Worm (Caenorhabditis elegans) whole organism, early embryonic: ENCODE measurements around the gene C29E4.17.

Experiments
- B0310.2 ChIP-seq: sonication (generic microtip); optimal IDR thresholded peaks from 2 replicates; lab custom pipeline; 2016; ENCODE audit warnings: mild to moderate bottlenecking, missing genetic modification characterization, missing compliant biosample characterization
- F13C5.2 ChIP-seq: sonication (generic microtip); optimal IDR thresholded peaks from 2 replicates; lab custom pipeline; 2017; ENCODE audit warnings: mild to moderate bottlenecking, missing genetic modification characterization, inconsistent platforms, missing compliant biosample characterization
- aly-1 ChIP-seq: sonication (generic microtip); optimal IDR thresholded peaks from 2 replicates; lab custom pipeline; 2016; ENCODE audit warnings: missing genetic modification characterization, missing compliant biosample characterization
- ama-1 ChIP-seq: fragments of 150-350 bp; optimal IDR thresholded peaks from 2 replicates; lab custom pipeline; 2014
- ceh-13 ChIP-seq: fragments of 200-800 bp; sonication (Bioruptor generic); optimal IDR thresholded peaks from 2 replicates; lab custom pipeline; 2018; ENCODE audit warnings: mild to moderate bottlenecking, missing genetic modification characterization, missing compliant biosample characterization
- ceh-36 ChIP-seq: sonication (generic microtip); optimal IDR thresholded peaks from 2 replicates; lab custom pipeline; 2016; ENCODE audit warnings: missing genetic modification characterization, inconsistent platforms, missing compliant biosample characterization
- ets-7 ChIP-seq: sonication (generic microtip); optimal IDR thresholded peaks from 2 replicates; lab custom pipeline; 2016; ENCODE audit warnings: missing genotype, missing genetic modification characterization, missing compliant biosample characterization
- flt-1 ChIP-seq: fragments of 200-800 bp; sonication (Bioruptor generic); IDR thresholded peaks from 2 replicates; pipeline ENCODE4 v1.3.6; 2022; ENCODE audit warnings: missing genetic modification characterization, missing compliant biosample characterization
- hmbx-1 ChIP-seq: sonication (generic microtip); optimal IDR thresholded peaks from 2 replicates; lab custom pipeline; 2016; ENCODE audit warnings: mild to moderate bottlenecking, missing genetic modification characterization, missing compliant biosample characterization
- hmg-4 ChIP-seq: fragments of 200-800 bp; sonication (Bioruptor generic); optimal IDR thresholded peaks from 2 replicates; lab custom pipeline; 2018; ENCODE audit warnings: mild to moderate bottlenecking, missing genetic modification characterization, missing compliant biosample characterization
- hnd-1 ChIP-seq: sonication (generic microtip); optimal IDR thresholded peaks from 2 replicates; lab custom pipeline; 2016; ENCODE audit warnings: missing genetic modification characterization, missing compliant biosample characterization
- pes-1 ChIP-seq: fragments of 200-800 bp; sonication (Bioruptor generic); IDR thresholded peaks from 2 replicates; pipeline ENCODE4 v1.3.6; 2022; ENCODE audit warnings: missing genetic modification reagents, missing genetic modification characterization, missing compliant biosample characterization
- scrt-1 ChIP-seq: fragments of 200-800 bp; sonication (Bioruptor generic); IDR thresholded peaks from 2 replicates; pipeline ENCODE4 v1.3.6; 2022; ENCODE audit warnings: missing genetic modification characterization, missing compliant biosample characterization
- sea-1 ChIP-seq: fragments of 200-800 bp; sonication (Bioruptor generic); conservative IDR thresholded peaks from 2 replicates; pipeline ENCODE4 v1.3.6; 2022; ENCODE audit warnings: missing genetic modification characterization, missing compliant biosample characterization
- tbx-11 ChIP-seq: fragments of 200-800 bp; sonication (Bioruptor generic); IDR thresholded peaks from 2 replicates; pipeline ENCODE4 v1.3.6; 2022; ENCODE audit warnings: missing genetic modification characterization, missing compliant biosample characterization
- tbx-37 ChIP-seq: fragments of 200-800 bp; sonication (Bioruptor generic); conservative IDR thresholded peaks from 2 replicates; pipeline ENCODE4 v1.3.6; 2022; ENCODE audit warnings: missing genetic modification reagents, missing genetic modification characterization, missing compliant biosample characterization
- tra-4 ChIP-seq: sonication (generic microtip); optimal IDR thresholded peaks from 2 replicates; lab custom pipeline; 2017; ENCODE audit warnings: missing genetic modification characterization, missing compliant biosample characterization

C29E4.17 gene

DNA sequence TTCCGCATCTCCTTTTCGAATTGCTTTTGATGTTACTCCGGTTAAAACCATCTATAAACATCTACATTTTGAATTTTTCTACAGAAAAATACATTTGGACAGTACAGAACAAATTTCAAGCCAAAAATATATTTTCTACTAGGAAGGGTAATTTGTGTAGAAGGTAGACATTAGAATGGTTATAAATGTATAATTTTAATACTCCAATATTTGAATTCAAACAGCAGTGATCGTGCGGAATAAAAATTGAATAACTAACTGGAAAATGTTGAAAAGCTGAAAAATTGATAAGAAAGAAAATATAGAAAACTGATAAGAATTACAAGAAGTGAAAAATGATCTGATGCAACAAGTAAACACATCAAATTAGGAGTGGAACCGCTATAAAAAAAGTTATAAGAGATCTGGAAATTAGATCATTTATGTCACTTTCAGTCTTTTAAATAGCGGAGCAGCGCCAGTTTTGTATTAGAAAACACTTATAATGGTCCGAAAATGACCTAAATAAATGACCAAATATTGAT is 24.7 kb downstream of the C29E4.17 start, which contains the start of gene gsto-1:
Gene gsto-1, minus strand, starts transcription at position 51 of the 524 bp plus-strand sequence.
- TF ChIP-seq pes-1 (GFP tag; lab: Robert Waterston, UW) (no peak), hmbx-1 (tag; lab: Kevin White, UChicago) (no peak), ceh-13 (GFP tag; lab: Kevin White, UChicago) (no peak), hnd-1 (no peak), scrt-1 (no peak), ets-7 (tag; lab: Kevin White, UChicago) (no peak), ama-1 (lab: Kevin White, UChicago) (no peak), flt-1 (GFP tag; lab: Robert Waterston, UW) (no peak), tbx-11 (GFP tag; lab: Robert Waterston, UW) (no peak)

ce11 chrIII:7947677-7948076 is 25.4 kb downstream of the C29E4.17 start:
- TF ChIP-seq tra-4, result no peak
- TF ChIP-seq ets-7 (tag; lab: Kevin White, UChicago), result no peak
- no peak for TF ChIP-seq sea-1 (GFP tag; lab: Robert Waterston, UW)
- no peak for TF ChIP-seq ceh-36 (tag; lab: Kevin White, UChicago)
- TF ChIP-seq scrt-1, result no peak
- no peak for TF ChIP-seq pes-1 (GFP tag; lab: Robert Waterston, UW)
- no peak for TF ChIP-seq hmg-4 (GFP tag; lab: Kevin White, UChicago)
- TF ChIP-seq ama-1 (lab: Kevin White, UChicago), result no peak
- TF ChIP-seq aly-1 (tag; lab: Kevin White, UChicago), result no peak
- TF ChIP-seq hnd-1, result no peak
- TF ChIP-seq F13C5.2 (tag; lab: Kevin White, UChicago), result no peak
- no peak for TF ChIP-seq B0310.2 (tag; lab: Kevin White, UChicago)
- no peak for TF ChIP-seq ceh-13 (GFP tag; lab: Kevin White, UChicago)
- no peak for TF ChIP-seq flt-1 (GFP tag; lab: Robert Waterston, UW)
- TF ChIP-seq tbx-11 (GFP tag; lab: Robert Waterston, UW), result no peak
- TF ChIP-seq hmbx-1 (tag; lab: Kevin White, UChicago), result no peak
- no peak for TF ChIP-seq tbx-37

DNA sequence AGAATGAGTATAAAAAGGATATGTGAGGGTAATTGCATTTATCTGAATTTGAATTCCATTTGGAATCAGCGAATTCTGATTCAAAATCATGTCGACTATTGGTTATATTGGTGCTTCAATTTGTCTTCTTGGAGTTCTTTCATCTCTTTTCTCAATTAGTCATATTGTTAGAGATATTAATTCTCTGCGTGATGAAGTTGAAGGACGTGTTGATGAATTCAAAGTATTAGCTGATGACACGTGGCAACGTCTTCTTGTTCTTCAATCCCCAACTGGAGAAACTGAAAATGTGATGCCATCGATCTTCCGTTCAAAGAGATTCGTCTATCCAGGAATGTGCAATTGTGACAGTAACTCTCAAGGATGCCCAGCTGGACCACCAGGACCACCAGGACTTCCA is 26.5 kb downstream of the C29E4.17 start, which contains the start of gene col-90:
Gene col-90, plus strand, starts transcription at position 37 of the 400 bp plus-strand sequence.
- TF ChIP-seq hmbx-1 (tag; lab: Kevin White, UChicago) (no peak), F13C5.2 (tag; lab: Kevin White, UChicago) (no peak), B0310.2 (tag; lab: Kevin White, UChicago) (no peak), aly-1 (tag; lab: Kevin White, UChicago) (no peak), pes-1 (GFP tag; lab: Robert Waterston, UW) (no peak), tbx-11 (GFP tag; lab: Robert Waterston, UW) (no peak), scrt-1 (no peak), hnd-1 (no peak), sea-1 (GFP tag; lab: Robert Waterston, UW) (no peak), hmg-4 (GFP tag; lab: Kevin White, UChicago) (no peak), tbx-37 (no peak), ama-1 (lab: Kevin White, UChicago) (no peak), flt-1 (GFP tag; lab: Robert Waterston, UW) (no peak), ceh-13 (GFP tag; lab: Kevin White, UChicago) (no peak)

ce11 chrIII:7950447-7950846 is 28.1 kb downstream of the C29E4.17 start:
- no peak for TF ChIP-seq tbx-37
- no peak for TF ChIP-seq ama-1 (lab: Kevin White, UChicago)
- no peak for TF ChIP-seq F13C5.2 (tag; lab: Kevin White, UChicago)
- no peak for TF ChIP-seq ceh-36 (tag; lab: Kevin White, UChicago)
- TF ChIP-seq flt-1 (GFP tag; lab: Robert Waterston, UW), result no peak
- no peak for TF ChIP-seq hmbx-1 (tag; lab: Kevin White, UChicago)
- no peak for TF ChIP-seq ets-7 (tag; lab: Kevin White, UChicago)
- TF ChIP-seq scrt-1, result no peak
- no peak for TF ChIP-seq pes-1 (GFP tag; lab: Robert Waterston, UW)
- TF ChIP-seq sea-1 (GFP tag; lab: Robert Waterston, UW), result no peak

DNA sequence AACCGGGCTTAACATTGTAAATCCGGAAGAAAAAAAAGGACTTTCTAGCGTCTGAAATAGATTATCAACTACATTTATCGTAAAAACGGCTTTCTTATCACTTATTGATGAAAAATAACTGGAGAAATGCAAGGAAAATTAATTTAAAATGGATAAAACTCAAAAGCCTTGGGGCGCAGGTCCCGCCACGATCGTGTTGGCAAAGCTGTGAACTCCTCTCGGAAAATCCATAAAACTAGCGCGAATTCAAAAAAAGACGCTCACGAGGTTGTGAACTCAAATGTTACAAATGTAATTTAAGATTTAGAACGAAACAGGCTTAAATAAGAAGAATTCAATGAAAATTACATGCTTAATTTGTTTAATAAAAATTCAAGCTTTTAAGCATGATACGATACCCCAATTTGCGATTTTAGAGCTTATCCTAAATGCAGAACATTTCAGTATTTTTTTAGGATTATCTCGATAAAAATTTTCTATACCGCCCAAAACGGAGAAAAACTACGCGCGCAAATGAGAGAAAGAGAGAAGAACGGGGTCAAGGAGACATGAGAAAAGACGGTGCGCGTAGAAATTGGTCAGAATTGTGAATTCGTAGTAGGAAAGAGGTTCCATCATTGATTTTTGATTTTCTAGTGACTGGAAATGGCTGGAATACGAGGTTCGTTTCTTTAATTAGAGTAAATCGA is 29.9 kb downstream of the C29E4.17 start, which contains the start of gene C29E4.15:
Gene C29E4.15, plus strand, starts transcription at position 547 of the 689 bp plus-strand sequence.
- TF ChIP-seq scrt-1, result no peak
- TF ChIP-seq tra-4, result no peak
- no peak for TF ChIP-seq ama-1 (lab: Kevin White, UChicago)
- no peak for TF ChIP-seq ceh-36 (tag; lab: Kevin White, UChicago)
- no peak for TF ChIP-seq ceh-13 (GFP tag; lab: Kevin White, UChicago)
- TF ChIP-seq hmg-4 (GFP tag; lab: Kevin White, UChicago), result no peak
- TF ChIP-seq ets-7 (tag; lab: Kevin White, UChicago), result no peak
- no peak for TF ChIP-seq F13C5.2 (tag; lab: Kevin White, UChicago)
- no peak for TF ChIP-seq hnd-1
- no peak for TF ChIP-seq pes-1 (GFP tag; lab: Robert Waterston, UW)
- TF ChIP-seq B0310.2 (tag; lab: Kevin White, UChicago), result no peak
- TF ChIP-seq tbx-37, result no peak
- no peak for TF ChIP-seq aly-1 (tag; lab: Kevin White, UChicago)
- no peak for TF ChIP-seq sea-1 (GFP tag; lab: Robert Waterston, UW)
- TF ChIP-seq flt-1 (GFP tag; lab: Robert Waterston, UW), result no peak

DNA sequence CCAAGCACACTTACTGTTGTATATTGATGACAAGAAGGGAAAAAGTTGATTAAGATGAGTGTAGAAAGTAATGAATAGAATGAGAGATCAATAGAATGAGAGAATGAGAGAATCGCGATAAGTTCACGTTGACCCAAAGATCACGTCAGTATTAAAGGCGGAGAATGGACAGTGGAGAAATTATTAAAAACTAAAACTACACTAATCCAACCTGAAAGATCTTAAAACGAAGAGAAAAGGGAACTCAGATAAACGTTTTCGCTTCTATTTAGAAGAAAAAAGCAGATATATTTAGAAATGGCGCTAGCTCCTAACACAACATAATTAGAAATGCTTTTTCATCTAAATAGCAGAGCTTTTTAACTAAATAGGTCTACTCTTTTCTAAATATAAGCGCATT is 30.9 kb downstream of the C29E4.17 start, which contains the start of gene let-754:
Gene let-754, minus strand, starts transcription at position 101 of the 400 bp plus-strand sequence.
- TF ChIP-seq B0310.2 (tag; lab: Kevin White, UChicago) (no peak), pes-1 (GFP tag; lab: Robert Waterston, UW) (no peak), ets-7 (tag; lab: Kevin White, UChicago) (no peak), sea-1 (GFP tag; lab: Robert Waterston, UW) (no peak), hmg-4 (GFP tag; lab: Kevin White, UChicago) (no peak), ceh-36 (tag; lab: Kevin White, UChicago) (no peak), tbx-11 (GFP tag; lab: Robert Waterston, UW) (no peak), scrt-1 (no peak), hmbx-1 (tag; lab: Kevin White, UChicago) (no peak), ceh-13 (GFP tag; lab: Kevin White, UChicago) (no peak), flt-1 (GFP tag; lab: Robert Waterston, UW) (no peak), tbx-37 (no peak), aly-1 (tag; lab: Kevin White, UChicago) (no peak), ama-1 (lab: Kevin White, UChicago) (no peak)
